Fruit fly (Drosophila melanogaster) whole organism, embryonic: ENCODE measurements around the gene CG31076.

ENCODE experiments used
- CG18764 ChIP-seq: fragments of 200-800 bp; sonication (Bioruptor generic); optimal IDR thresholded peaks from 3 replicates; lab custom pipeline; 2016; ENCODE audit warnings: missing biosample characterization, missing genetic modification characterization
- CG9876 ChIP-seq: fragments of 200-800 bp; sonication (Bioruptor generic); optimal IDR thresholded peaks from 2 replicates; lab custom pipeline; 2016; ENCODE audit warnings: missing biosample characterization, missing genetic modification characterization
- Deaf1 ChIP-seq: fragments of 200-800 bp; optimal IDR thresholded peaks from 3 replicates; lab custom pipeline; 2019; ENCODE audit warnings: missing biosample characterization, mild to moderate bottlenecking, missing genetic modification characterization, moderate library complexity
- Gug ChIP-seq: fragments of 200-800 bp; sonication (Bioruptor generic); IDR thresholded peaks from 4 replicates; pipeline ENCODE4 v1.3.6; 2022; ENCODE audit warnings: missing biosample characterization, missing genetic modification characterization

dm6 chr3R:26947296-26947880, 42.3 kb downstream of the CG31076 start, which contains the start of gene Spag1:
- TF ChIP-seq CG9876 (GFP tag; lab: Kevin White, UChicago) (no peak), Deaf1 (tag; lab: Kevin White, UChicago) (no peak), CG18764 (GFP tag; lab: Kevin White, UChicago) (no peak), Gug (no peak)
